Worm (Caenorhabditis elegans) whole organism, L4/young adult: Measurements from ENCODE around the gene D2045.5.

ENCODE experiments used
- W03F9.2 ChIP-seq: fragments of 150-350 bp; optimal IDR thresholded peaks from 2 replicates; lab custom pipeline; 2014; ENCODE audit warnings: missing biosample characterization, missing genetic modification characterization
- dao-5 ChIP-seq: sonication (generic microtip); optimal IDR thresholded peaks from 2 replicates; lab custom pipeline; 2016; ENCODE audit warnings: missing genotype, missing genetic modification characterization, moderate library complexity, missing compliant biosample characterization
- him-1 ChIP-seq: sonication (generic microtip); optimal IDR thresholded peaks from 2 replicates; lab custom pipeline; 2016; ENCODE audit warnings: missing genotype, missing genetic modification reagents, missing genetic modification characterization, missing compliant biosample characterization

D2045.5 gene

DNA sequence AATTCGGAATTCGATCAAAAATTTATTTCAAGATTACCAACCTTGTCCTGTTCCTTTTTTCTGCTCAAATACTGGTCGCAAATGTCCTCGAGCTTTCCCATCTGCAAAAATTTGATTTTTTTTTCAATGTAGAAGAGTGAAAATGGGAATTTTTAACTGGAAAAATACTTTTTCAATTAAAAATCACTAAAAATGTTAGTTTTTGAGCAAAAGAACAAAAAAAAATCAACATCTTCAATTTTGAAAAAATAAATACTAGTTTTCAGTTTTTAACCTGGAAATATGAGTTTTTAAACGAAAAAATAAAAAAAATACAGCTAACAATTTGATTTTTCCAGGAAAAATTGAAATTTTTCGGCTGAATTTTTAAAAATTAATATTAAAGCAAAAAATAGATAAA is 41.5 kb downstream of the D2045.5 start, which contains the start of gene prp-3:
Gene prp-3 (minus strand): TSS at position 101 of the 400 bp plus-strand sequence.
- TF ChIP-seq dao-5 (tag; lab: Kevin White, UChicago) (no peak), him-1 (tag; lab: Kevin White, UChicago) (no peak), W03F9.2 (tag; lab: Kevin White, UChicago) (no peak)

ce11 chrIII:10423906-10424305 is 45.5 kb downstream of the D2045.5 start, which contains the start of gene M03C11.6:
Gene M03C11.6, minus strand, starts transcription at chrIII:10424006.
- TF ChIP-seq dao-5 (tag; lab: Kevin White, UChicago) = no peak
- no peak for TF ChIP-seq him-1 (tag; lab: Kevin White, UChicago)
- TF ChIP-seq W03F9.2 (tag; lab: Kevin White, UChicago) = no peak

- no peak for TF ChIP-seq him-1 (tag; lab: Kevin White, UChicago)
- TF ChIP-seq dao-5 (tag; lab: Kevin White, UChicago) = no peak
- no peak for TF ChIP-seq W03F9.2 (tag; lab: Kevin White, UChicago)
Measured at ce11 chrIII:10421680-10422079, 47.7 kb downstream of the D2045.5 start.
